Worm (Caenorhabditis elegans) whole organism, L1 larva: ENCODE results near the gene K09E3.7.

Experiments used
- C16A3.4 ChIP-seq: fragments of 150-350 bp; optimal IDR thresholded peaks from 2 replicates; lab custom pipeline; 2014; ENCODE audit warnings: missing biosample characterization, missing genetic modification characterization
- C34B4.2 ChIP-seq: sonication (generic microtip); optimal IDR thresholded peaks from 2 replicates; lab custom pipeline; 2017; ENCODE audit warnings: mild to moderate bottlenecking, missing genetic modification characterization, missing compliant biosample characterization
- Y116A8C.19 ChIP-seq: sonication (generic microtip); optimal IDR thresholded peaks from 2 replicates; lab custom pipeline; 2016; ENCODE audit warnings: missing compliant biosample characterization, missing genetic modification characterization, borderline replicate concordance
- aly-2 ChIP-seq: fragments of 150-350 bp; optimal IDR thresholded peaks from 2 replicates; lab custom pipeline; 2014; ENCODE audit warnings: missing biosample characterization, missing genetic modification characterization
- ama-1 ChIP-seq: fragments of 150-350 bp; optimal IDR thresholded peaks from 2 replicates; lab custom pipeline; 2014
- blmp-1 ChIP-seq: fragments of 150-350 bp; optimal IDR thresholded peaks from 2 replicates; lab custom pipeline; 2014; ENCODE audit warnings: missing biosample characterization, missing genetic modification characterization
- ceh-90 ChIP-seq: sonication (generic microtip); optimal IDR thresholded peaks from 2 replicates; lab custom pipeline; 2016; ENCODE audit warnings: missing genetic modification characterization, missing compliant biosample characterization
- ces-1 ChIP-seq: fragments of 150-350 bp; optimal IDR thresholded peaks from 2 replicates; lab custom pipeline; 2014; ENCODE audit warnings: missing biosample characterization, missing genetic modification reagents, missing genetic modification characterization
- dsc-1 ChIP-seq: sonication (generic microtip); optimal IDR thresholded peaks from 2 replicates; lab custom pipeline; 2016; ENCODE audit warnings: mild to moderate bottlenecking, missing genetic modification characterization, missing compliant biosample characterization
- efl-3 ChIP-seq: fragments of 200-800 bp; sonication (Bioruptor generic); optimal IDR thresholded peaks from 2 replicates; lab custom pipeline; 2018; ENCODE audit warnings: mild to moderate bottlenecking, missing genetic modification characterization, missing compliant biosample characterization
- elt-3 ChIP-seq, 6 experiments: fragments of 150-350 bp in 1 of 6; sonication (generic microtip); optimal IDR thresholded peaks; 2 replicates each; lab custom pipeline; 2017 to 2018; ENCODE audit warnings: missing biosample characterization in 6 of 6, missing genetic modification characterization in 6 of 6, inconsistent platforms in 1 of 6
- ets-5 ChIP-seq: fragments of 200-800 bp; sonication (Bioruptor generic); IDR thresholded peaks from 2 replicates; pipeline ENCODE4 v1.3.6; 2022; ENCODE audit warnings: missing genetic modification characterization, missing compliant biosample characterization
- isw-1 ChIP-seq: fragments of 200-800 bp; sonication (Bioruptor generic); IDR thresholded peaks from 2 replicates; pipeline ENCODE4 v1.3.6; 2022; ENCODE audit warnings: missing genetic modification characterization, missing compliant biosample characterization
- lin-39 ChIP-seq: fragments of 150-350 bp; optimal IDR thresholded peaks from 2 replicates; lab custom pipeline; 2014; ENCODE audit warnings: missing biosample characterization, missing genetic modification reagents, missing genetic modification characterization
- nhr-20 ChIP-seq: sonication (generic microtip); optimal IDR thresholded peaks from 2 replicates; lab custom pipeline; 2016; ENCODE audit warnings: mild to moderate bottlenecking, missing genetic modification characterization, missing compliant biosample characterization
- nhr-76 ChIP-seq: sonication (generic microtip); optimal IDR thresholded peaks from 2 replicates; lab custom pipeline; 2017; ENCODE audit warnings: missing biosample characterization, missing genetic modification characterization
- nhr-84 ChIP-seq: sonication (generic microtip); optimal IDR thresholded peaks from 2 replicates; lab custom pipeline; 2017; ENCODE audit warnings: missing biosample characterization, missing genetic modification characterization
- nhr-85 ChIP-seq: sonication (generic microtip); peaks from one replicate; lab custom pipeline; 2016; ENCODE audit warnings: missing genetic modification characterization, inconsistent platforms, missing compliant biosample characterization
- nhr-90 ChIP-seq: sonication (generic microtip); optimal IDR thresholded peaks from 2 replicates; lab custom pipeline; 2016; ENCODE audit warnings: mild to moderate bottlenecking, missing genetic modification characterization, missing compliant biosample characterization; ENCODE audit not compliant: poor library complexity
- snu-23 ChIP-seq: sonication (generic microtip); optimal IDR thresholded peaks from 2 replicates; lab custom pipeline; 2016; ENCODE audit warnings: missing genetic modification characterization, missing compliant biosample characterization
- sox-4 ChIP-seq: sonication (generic microtip); optimal IDR thresholded peaks from 2 replicates; lab custom pipeline; 2016; ENCODE audit warnings: missing genetic modification characterization, missing compliant biosample characterization
- sptf-1 ChIP-seq: fragments of 150-350 bp; optimal IDR thresholded peaks from 2 replicates; lab custom pipeline; 2014; ENCODE audit warnings: missing biosample characterization, missing genetic modification characterization
- tlp-1 ChIP-seq: fragments of 150-350 bp; optimal IDR thresholded peaks from 2 replicates; lab custom pipeline; 2014; ENCODE audit warnings: missing biosample characterization, missing genetic modification characterization
- unc-130 ChIP-seq: fragments of 150-350 bp; optimal IDR thresholded peaks from 2 replicates; lab custom pipeline; 2017; ENCODE audit warnings: missing biosample characterization, missing genetic modification characterization, inconsistent platforms
- zag-1 ChIP-seq: fragments of 150-350 bp; optimal IDR thresholded peaks from 2 replicates; lab custom pipeline; 2014; ENCODE audit warnings: missing biosample characterization, missing genetic modification characterization
- ztf-11 ChIP-seq, 2 experiments: sonication (generic microtip); optimal IDR thresholded peaks; 2 replicates each; lab custom pipeline; 2016 to 2017; ENCODE audit warnings: missing genetic modification characterization in 2 of 2, missing biosample characterization in 1 of 2, missing compliant biosample characterization in 1 of 2

The K09E3.7 gene

DNA sequence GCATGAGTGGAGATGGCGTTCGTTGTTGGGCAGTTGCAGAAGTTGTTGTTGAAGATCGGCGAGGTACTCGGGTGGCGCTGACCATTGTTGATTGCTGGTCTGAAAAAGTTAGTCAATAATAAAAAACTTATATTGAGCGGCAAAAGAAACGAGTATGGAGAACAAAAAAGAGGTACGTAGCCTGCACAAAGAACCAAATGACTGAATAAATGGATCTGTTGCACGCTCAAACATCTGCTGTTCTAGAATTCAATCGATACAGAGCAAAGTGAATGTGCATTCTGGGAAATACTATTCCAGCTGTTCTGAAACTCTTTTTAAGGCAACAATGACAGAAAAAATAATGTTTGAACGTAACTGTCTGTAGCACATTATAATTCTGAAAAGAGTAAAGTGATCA is 33.7 kb downstream of the K09E3.7 start, which contains the start of gene lido-2:
Gene lido-2 (minus strand): TSS at position 101 of the 400 bp plus-strand sequence.
- TF ChIP-seq ama-1 (lab: Kevin White, UChicago), result no peak
- no peak for TF ChIP-seq nhr-76 (tag; lab: Kevin White, UChicago)
- TF ChIP-seq Y116A8C.19 (tag; lab: Kevin White, UChicago), result no peak
- TF ChIP-seq ceh-90, result no peak
- no peak for TF ChIP-seq C34B4.2 (tag; lab: Kevin White, UChicago)
- no peak for TF ChIP-seq nhr-90 (tag; lab: Kevin White, UChicago)
- TF ChIP-seq snu-23, result no peak
- no peak for TF ChIP-seq C16A3.4
- TF ChIP-seq sptf-1 (tag; lab: Kevin White, UChicago), result no peak
- no peak for TF ChIP-seq dsc-1
- no peak for TF ChIP-seq unc-130 (tag; lab: Kevin White, UChicago)
- TF ChIP-seq ztf-11 (tag; optimal IDR thresholded peaks at IDR 0.05; lab: Kevin White, UChicago), result no peak
- no peak for TF ChIP-seq aly-2
- TF ChIP-seq efl-3, result no peak

DNA sequence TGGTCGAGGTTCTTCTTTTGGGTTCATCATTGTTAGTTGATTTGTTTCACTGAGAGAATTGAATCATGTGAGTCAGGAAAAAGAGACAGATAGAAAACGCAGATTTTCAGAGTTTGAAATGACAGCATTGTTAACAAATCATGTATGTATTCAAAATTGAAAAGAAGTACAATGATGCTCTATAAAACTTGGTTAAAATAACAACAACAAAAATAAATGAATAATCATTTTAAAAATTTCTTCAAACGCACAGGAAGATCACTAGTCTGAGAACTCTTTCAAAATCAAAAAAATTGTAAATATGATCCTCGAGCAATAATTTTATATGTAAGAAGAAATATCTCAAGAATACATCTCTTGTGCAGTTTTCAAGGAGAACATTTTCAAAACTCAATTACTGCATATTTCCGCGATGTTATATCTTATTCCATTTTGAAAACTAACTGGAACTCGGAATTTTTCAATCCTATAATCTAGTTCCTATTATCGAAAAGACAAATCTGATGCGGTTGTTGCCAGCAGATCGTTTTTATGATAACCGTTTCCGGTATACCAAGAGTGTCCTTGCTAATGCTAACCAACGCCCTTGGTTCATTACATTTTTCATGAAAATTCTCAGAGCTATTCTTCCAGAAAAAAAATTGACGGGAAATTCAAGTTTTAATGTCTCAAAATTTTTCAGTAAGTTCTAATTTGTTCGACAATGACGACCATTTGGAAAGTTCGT is 37.7 kb downstream of the K09E3.7 start, which contains the start of gene lido-1:
Gene lido-1 (minus strand): TSS at position 51 of the 727 bp plus-strand sequence.
- no peak for TF ChIP-seq lin-39 (tag; lab: Kevin White, UChicago)
- TF ChIP-seq nhr-20 (tag; lab: Kevin White, UChicago), result peak; percentile 67

DNA sequence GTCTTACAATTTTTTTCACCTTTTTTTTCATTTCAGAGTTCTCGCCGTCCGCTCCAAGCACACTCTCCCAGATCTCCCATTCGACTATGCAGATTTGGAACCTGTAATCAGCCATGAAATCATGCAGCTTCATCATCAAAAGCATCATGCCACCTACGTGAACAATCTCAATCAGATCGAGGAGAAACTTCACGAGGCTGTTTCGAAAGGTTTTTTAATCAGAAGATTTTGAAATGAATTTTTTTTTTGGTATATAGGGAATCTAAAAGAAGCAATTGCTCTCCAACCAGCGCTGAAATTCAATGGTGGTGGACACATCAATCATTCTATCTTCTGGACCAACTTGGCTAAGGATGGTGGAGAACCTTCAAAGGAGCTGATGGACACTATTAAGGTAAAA is 41.1 kb downstream of the K09E3.7 start, which contains the start of gene C08A9.3:
Gene C08A9.3 (minus strand): TSS at position 101 of the 400 bp plus-strand sequence.
- TF ChIP-seq elt-3 (tag; optimal IDR thresholded peaks at IDR 0.05; lab: Kevin White, UChicago) (no peak), nhr-85 (peak; percentile 5), unc-130 (tag; lab: Kevin White, UChicago) (no peak)

DNA sequence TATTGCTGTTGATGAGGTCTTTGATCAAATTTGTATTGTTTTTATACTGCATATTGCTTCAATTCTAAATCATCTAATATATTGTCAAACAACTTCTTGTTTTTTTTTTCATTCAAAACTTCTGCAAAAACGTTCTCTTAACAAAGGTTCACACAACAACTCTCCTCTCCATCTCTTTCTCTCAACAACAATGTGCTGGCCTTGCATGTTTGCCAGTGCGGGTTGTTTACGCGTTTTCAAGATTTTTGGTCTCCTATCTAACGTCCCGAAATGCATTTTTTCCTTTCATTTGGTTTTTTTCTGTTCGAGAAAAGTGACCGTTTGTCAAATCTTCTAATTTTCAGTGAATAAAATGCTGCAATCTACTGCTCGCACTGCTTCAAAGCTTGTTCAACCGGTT is 41.9 kb downstream of the K09E3.7 start, which contains the start of gene sod-3:
Gene sod-3 (plus strand): TSS at position 338 of the 400 bp plus-strand sequence.
- TF ChIP-seq blmp-1 (tag; lab: Kevin White, UChicago) (no peak), zag-1 (no peak), ets-5 (GFP tag; lab: Robert Waterston, UW) (no peak), nhr-84 (no peak), tlp-1 (no peak), ces-1 (GFP tag; lab: Kevin White, UChicago) (no peak), sox-4 (tag; lab: Kevin White, UChicago) (no peak), isw-1 (no peak), unc-130 (tag; lab: Kevin White, UChicago) (no peak)
